Worm (Caenorhabditis elegans) whole organism, young adult: ENCODE results near the gene dct-6.

ENCODE experiments used
- B0261.1 ChIP-seq: sonication (generic microtip); optimal IDR thresholded peaks from 2 replicates; lab custom pipeline; 2016; ENCODE audit warnings: mild to moderate bottlenecking, missing genetic modification characterization, moderate library complexity, missing compliant biosample characterization
- B0336.3 ChIP-seq: fragments of 200-800 bp; sonication (Bioruptor generic); IDR thresholded peaks from 2 replicates; pipeline ENCODE4 v1.3.6; 2022; ENCODE audit warnings: missing genetic modification characterization, missing compliant biosample characterization
- C06A6.2 ChIP-seq: fragments of 200-800 bp; sonication (Bioruptor generic); conservative IDR thresholded peaks from 2 replicates; pipeline ENCODE4 v1.3.6; 2022; ENCODE audit warnings: missing genetic modification characterization, missing compliant biosample characterization
- F23B12.7 ChIP-seq: sonication (generic microtip); optimal IDR thresholded peaks from 2 replicates; lab custom pipeline; 2017; ENCODE audit warnings: missing genetic modification characterization, mild to moderate bottlenecking, missing compliant biosample characterization, antibody characterized with exemption, moderate library complexity; ENCODE audit not compliant: insufficient read depth
- F33H1.4 ChIP-seq: fragments of 200-800 bp; sonication (Bioruptor generic); IDR thresholded peaks from 2 replicates; pipeline ENCODE4 v1.3.6; 2022; ENCODE audit warnings: missing genetic modification reagents, missing genetic modification characterization, missing compliant biosample characterization
- F49E8.2 ChIP-seq: sonication (generic microtip); optimal IDR thresholded peaks from 3 replicates; lab custom pipeline; 2017; ENCODE audit warnings: missing genetic modification characterization, mild to moderate bottlenecking, missing compliant biosample characterization, antibody characterized with exemption, moderate library complexity; ENCODE audit not compliant: insufficient read depth
- K11D2.4 ChIP-seq: fragments of 200-800 bp; sonication (Bioruptor generic); IDR thresholded peaks from 2 replicates; pipeline ENCODE4 v1.3.6; 2022; ENCODE audit warnings: missing genetic modification reagents, missing genetic modification characterization, missing compliant biosample characterization
- attf-6 ChIP-seq: fragments of 200-800 bp; sonication (Bioruptor generic); IDR thresholded peaks from 2 replicates; pipeline ENCODE4 v1.3.6; 2022; ENCODE audit warnings: missing genetic modification reagents, missing genetic modification characterization, missing compliant biosample characterization
- bed-1 ChIP-seq: fragments of 200-800 bp; sonication (Bioruptor generic); IDR thresholded peaks from 2 replicates; pipeline ENCODE4 v1.3.6; 2022; ENCODE audit warnings: missing genetic modification reagents, missing genetic modification characterization, missing compliant biosample characterization
- bed-2 ChIP-seq: fragments of 200-800 bp; sonication (Bioruptor generic); IDR thresholded peaks from 2 replicates; pipeline ENCODE4 v1.3.6; 2022; ENCODE audit warnings: missing genetic modification reagents, missing genetic modification characterization, missing compliant biosample characterization
- cebp-1 ChIP-seq, 2 experiments: fragments of 200-800 bp in 1 of 2; sonication (Bioruptor generic) in 1 of 2; sonication (generic microtip) in 1 of 2; IDR thresholded peaks in 1 of 2; optimal IDR thresholded peaks in 1 of 2; 2 replicates each; pipeline versions ENCODE4 v1.3.6 to Lab custom; 2017 to 2022; ENCODE audit warnings: missing compliant biosample characterization in 2 of 2, missing genetic modification characterization in 2 of 2, mild to moderate bottlenecking in 1 of 2, missing genetic modification reagents in 1 of 2, moderate library complexity in 1 of 2
- ceh-58 ChIP-seq: fragments of 200-800 bp; sonication (Bioruptor generic); IDR thresholded peaks from 2 replicates; pipeline ENCODE4 v1.3.6; 2022; ENCODE audit warnings: missing genetic modification characterization, missing compliant biosample characterization
- ceh-79 ChIP-seq: sonication (generic microtip); optimal IDR thresholded peaks from 2 replicates; lab custom pipeline; 2017; ENCODE audit warnings: mild to moderate bottlenecking, missing genetic modification characterization, missing compliant biosample characterization
- ceh-91 ChIP-seq: fragments of 200-800 bp; sonication (Bioruptor generic); IDR thresholded peaks from 2 replicates; pipeline ENCODE4 v1.3.6; 2022; ENCODE audit warnings: missing genetic modification reagents, missing genetic modification characterization, missing compliant biosample characterization
- chd-7 ChIP-seq: sonication (generic microtip); optimal IDR thresholded peaks from 2 replicates; lab custom pipeline; 2016; ENCODE audit warnings: mild to moderate bottlenecking, missing genetic modification characterization, moderate library complexity, missing compliant biosample characterization
- die-1 ChIP-seq: sonication (generic microtip); optimal IDR thresholded peaks from 2 replicates; lab custom pipeline; 2016; ENCODE audit warnings: missing genotype, mild to moderate bottlenecking, missing genetic modification characterization, missing compliant biosample characterization
- efl-1 ChIP-seq: fragments of 150-350 bp; optimal IDR thresholded peaks from 2 replicates; lab custom pipeline; 2014; ENCODE audit warnings: missing biosample characterization, missing genetic modification reagents, missing genetic modification characterization
- egl-18 ChIP-seq: fragments of 200-800 bp; sonication (Bioruptor generic); IDR thresholded peaks from 2 replicates; pipeline ENCODE4 v1.3.6; 2022; ENCODE audit warnings: missing genetic modification reagents, missing genetic modification characterization, missing compliant biosample characterization
- him-1 ChIP-seq: sonication (generic microtip); optimal IDR thresholded peaks from 2 replicates; lab custom pipeline; 2016; ENCODE audit warnings: missing genotype, missing genetic modification reagents, missing genetic modification characterization, missing compliant biosample characterization
- hlh-26 ChIP-seq: fragments of 200-800 bp; sonication (Bioruptor generic); conservative IDR thresholded peaks from 2 replicates; pipeline ENCODE4 v1.3.6; 2022; ENCODE audit warnings: missing genetic modification reagents, missing genetic modification characterization, missing compliant biosample characterization
- hmg-1.2 ChIP-seq: fragments of 200-800 bp; sonication (Bioruptor generic); IDR thresholded peaks from 2 replicates; pipeline ENCODE4 v1.3.6; 2022; ENCODE audit warnings: missing genetic modification reagents, missing genetic modification characterization, missing compliant biosample characterization
- hrde-1 ChIP-seq: sonication (generic microtip); optimal IDR thresholded peaks from 2 replicates; lab custom pipeline; 2016; ENCODE audit warnings: missing genetic modification characterization, mild to moderate bottlenecking, missing compliant biosample characterization, moderate library complexity, missing genotype, missing genetic modification reagents, borderline replicate concordance
- hsf-1 ChIP-seq: fragments of 200-800 bp; sonication (Bioruptor generic); IDR thresholded peaks from 2 replicates; pipeline ENCODE4 v1.3.6; 2022; ENCODE audit warnings: missing genetic modification reagents, missing genetic modification characterization, missing compliant biosample characterization
- lin-35 ChIP-seq, 3 experiments: fragments of 150-350 bp in 2 of 3; sonication (generic microtip) in 1 of 3; optimal IDR thresholded peaks; 2 replicates each; lab custom pipeline; 2014 to 2018; ENCODE audit warnings: missing biosample characterization in 3 of 3, missing genetic modification characterization in 3 of 3, missing genetic modification reagents in 3 of 3
- lir-1 ChIP-seq: fragments of 200-800 bp; sonication (Bioruptor generic); conservative IDR thresholded peaks from 2 replicates; pipeline ENCODE4 v1.3.6; 2022; ENCODE audit warnings: missing genetic modification reagents, missing genetic modification characterization, missing compliant biosample characterization
- lsl-1 ChIP-seq: fragments of 200-800 bp; sonication (Bioruptor generic); optimal IDR thresholded peaks from 2 replicates; lab custom pipeline; 2018; ENCODE audit warnings: mild to moderate bottlenecking, missing genetic modification characterization, moderate library complexity, missing compliant biosample characterization
- madf-6 ChIP-seq: fragments of 200-800 bp; sonication (Bioruptor generic); IDR thresholded peaks from 2 replicates; pipeline ENCODE4 v1.3.6; 2022; ENCODE audit warnings: missing genetic modification reagents, missing genetic modification characterization, missing compliant biosample characterization
- madf-8 ChIP-seq: fragments of 200-800 bp; sonication (Bioruptor generic); conservative IDR thresholded peaks from 2 replicates; pipeline ENCODE4 v1.3.6; 2022; ENCODE audit warnings: missing genetic modification reagents, missing genetic modification characterization, missing compliant biosample characterization
- mes-4 ChIP-seq: sonication (generic microtip); optimal IDR thresholded peaks from 2 replicates; lab custom pipeline; 2016; ENCODE audit warnings: missing genotype, missing genetic modification characterization, missing compliant biosample characterization
- mxl-1 ChIP-seq: sonication (generic microtip); optimal IDR thresholded peaks from 2 replicates; lab custom pipeline; 2016; ENCODE audit warnings: missing genetic modification characterization, missing compliant biosample characterization
- nfyb-1 ChIP-seq: fragments of 200-800 bp; sonication (Bioruptor generic); IDR thresholded peaks from 2 replicates; pipeline ENCODE4 v1.3.6; 2022; ENCODE audit warnings: missing genetic modification reagents, missing genetic modification characterization, missing compliant biosample characterization
- nhr-90 ChIP-seq: sonication (generic microtip); optimal IDR thresholded peaks from 2 replicates; lab custom pipeline; 2016; ENCODE audit warnings: missing genotype, mild to moderate bottlenecking, missing genetic modification characterization, missing compliant biosample characterization
- rpc-1 ChIP-seq, 2 experiments: fragments of 150-350 bp in 1 of 2; sonication (generic microtip) in 1 of 2; optimal IDR thresholded peaks; 2 replicates each; lab custom pipeline; 2014 to 2018; ENCODE audit warnings: missing biosample characterization in 1 of 2, missing genetic modification characterization in 1 of 2, missing genetic modification reagents in 1 of 2, missing genotype in 1 of 2
- snpc-1.3 ChIP-seq: sonication (generic microtip); optimal IDR thresholded peaks from 2 replicates; lab custom pipeline; 2017; ENCODE audit warnings: missing genetic modification characterization, mild to moderate bottlenecking, missing compliant biosample characterization, antibody characterized with exemption, moderate library complexity, missing genotype, missing genetic modification reagents; ENCODE audit not compliant: insufficient read depth
- snpc-3.4 ChIP-seq: sonication (generic microtip); optimal IDR thresholded peaks from 2 replicates; lab custom pipeline; 2017; ENCODE audit warnings: missing genetic modification characterization, mild to moderate bottlenecking, missing compliant biosample characterization, antibody characterized with exemption, moderate library complexity, missing genotype, missing genetic modification reagents
- tbx-9 ChIP-seq: sonication (generic microtip); optimal IDR thresholded peaks from 2 replicates; lab custom pipeline; 2016; ENCODE audit warnings: borderline replicate concordance, missing genetic modification characterization, inconsistent platforms, missing compliant biosample characterization
- xnd-1 ChIP-seq: sonication (generic microtip); optimal IDR thresholded peaks from 2 replicates; lab custom pipeline; 2016; ENCODE audit warnings: missing genotype, missing genetic modification reagents, missing genetic modification characterization, missing compliant biosample characterization
- ztf-22 ChIP-seq: fragments of 200-800 bp; sonication (Bioruptor generic); optimal IDR thresholded peaks from 2 replicates; lab custom pipeline; 2018; ENCODE audit warnings: mild to moderate bottlenecking, missing genetic modification characterization, moderate library complexity, missing compliant biosample characterization

The dct-6 gene

ce11 chrIII:5982753-5983390 is 16.7 kb downstream of the dct-6 start:
- peak; percentile 63; the same call in 1 of the 2 replicates for TF ChIP-seq hmg-1.2 (GFP tag; lab: Robert Waterston, UW)
- no peak for TF ChIP-seq him-1 (tag; lab: Kevin White, UChicago)
- no peak for TF ChIP-seq B0261.1 (tag; lab: Kevin White, UChicago)
- TF ChIP-seq efl-1 (GFP tag; lab: Kevin White, UChicago) = no peak

- TF ChIP-seq hrde-1 (tag; lab: Kevin White, UChicago) (no peak), efl-1 (GFP tag; lab: Kevin White, UChicago) (no peak), bed-1 (GFP tag; lab: Robert Waterston, UW) (no peak), B0336.3 (GFP tag; lab: Robert Waterston, UW) (no peak), ceh-79 (tag; lab: Kevin White, UChicago) (no peak), ztf-22 (GFP tag; lab: Kevin White, UChicago) (no peak), K11D2.4 (no peak), mxl-1 (tag; lab: Kevin White, UChicago) (no peak), ceh-58 (GFP tag; lab: Robert Waterston, UW) (no peak), F33H1.4 (GFP tag; lab: Robert Waterston, UW) (no peak), bed-2 (GFP tag; lab: Robert Waterston, UW) (no peak)
- TF ChIP-seq, all 124 proteins: peak for 0
These were observed 19.1 kb downstream of the dct-6 start, which contains the start of gene T04C9.3 for ce11 chrIII:5985340-5985739. TSS of gene T04C9.3 (plus strand) at chrIII:5985640.

- no peak for TF ChIP-seq efl-1 (GFP tag; lab: Kevin White, UChicago)
- TF ChIP-seq F23B12.7 (tag; lab: Kevin White, UChicago) = no peak
- no peak for TF ChIP-seq mes-4 (tag; lab: Kevin White, UChicago)
- TF ChIP-seq hsf-1 (GFP tag; lab: Robert Waterston, UW) = no peak
- TF ChIP-seq K11D2.4 = no peak
- no peak for TF ChIP-seq tbx-9 (tag; lab: Kevin White, UChicago)
- TF ChIP-seq chd-7 (tag; lab: Kevin White, UChicago) = no peak
- no peak for TF ChIP-seq nfyb-1
- no peak for TF ChIP-seq B0336.3 (GFP tag; lab: Robert Waterston, UW)
- no peak for TF ChIP-seq him-1 (tag; lab: Kevin White, UChicago)
- no peak for TF ChIP-seq lin-35 (GFP tag; optimal IDR thresholded peaks at IDR 0.05; lab: Kevin White, UChicago)
- no peak for TF ChIP-seq lir-1 (GFP tag; lab: Robert Waterston, UW)
- TF ChIP-seq attf-6 = no peak
- TF ChIP-seq hlh-26 (GFP tag; lab: Robert Waterston, UW) = no peak
- no peak for TF ChIP-seq F49E8.2
- no peak for TF ChIP-seq nhr-90 (tag; lab: Kevin White, UChicago)
- TF ChIP-seq C06A6.2 (GFP tag; lab: Robert Waterston, UW) = no peak
- TF ChIP-seq rpc-1 (optimal IDR thresholded peaks at IDR 0.05; lab: Kevin White, UChicago) = no peak
- no peak for TF ChIP-seq rpc-1 (tag; optimal IDR thresholded peaks at IDR 0.05; lab: Kevin White, UChicago)
- TF ChIP-seq cebp-1 (GFP tag; IDR thresholded peaks at IDR 0.05; lab: Robert Waterston, UW) = no peak
- TF ChIP-seq cebp-1 (tag; optimal IDR thresholded peaks at IDR 0.05; lab: Kevin White, UChicago) = no peak
These were observed 21.8 kb downstream of the dct-6 start for ce11 chrIII:5988010-5988409.

ce11 chrIII:5988461-5988860 is 22.2 kb downstream of the dct-6 start:
- peak; percentile 94 for TF ChIP-seq lsl-1 (GFP tag; lab: Kevin White, UChicago)
- peak; percentile 42 for TF ChIP-seq snpc-1.3 (tag; lab: Kevin White, UChicago)
- peak; percentile 71 for TF ChIP-seq ceh-91 (GFP tag; lab: Robert Waterston, UW)
- peak; percentile 87 for TF ChIP-seq xnd-1 (tag; lab: Kevin White, UChicago)
- no peak for TF ChIP-seq F49E8.2
- peak; percentile 92 for TF ChIP-seq madf-6
- TF ChIP-seq madf-8 (GFP tag; lab: Robert Waterston, UW) = peak; percentile 73
- peak; percentile 61 for TF ChIP-seq snpc-3.4 (tag; lab: Kevin White, UChicago)
- peak; percentile 92 for TF ChIP-seq F33H1.4 (GFP tag; lab: Robert Waterston, UW)
- no peak for TF ChIP-seq die-1
- no peak for TF ChIP-seq egl-18
- no peak for TF ChIP-seq nfyb-1
